Worm (Caenorhabditis elegans) whole organism, L1 larva: ENCODE results near the gene gpcp-2.

ENCODE experiments used
- C16A3.4 ChIP-seq: fragments of 150-350 bp; optimal IDR thresholded peaks from 2 replicates; lab custom pipeline; 2014; ENCODE audit warnings: missing biosample characterization, missing genetic modification characterization
- alr-1 ChIP-seq: fragments of 200-800 bp; sonication (Bioruptor generic); optimal IDR thresholded peaks from 2 replicates; lab custom pipeline; 2018; ENCODE audit warnings: borderline replicate concordance, mild to moderate bottlenecking, missing genetic modification characterization, missing compliant biosample characterization
- aly-2 ChIP-seq: fragments of 150-350 bp; optimal IDR thresholded peaks from 2 replicates; lab custom pipeline; 2014; ENCODE audit warnings: missing biosample characterization, missing genetic modification characterization
- dpl-1 ChIP-seq, 3 experiments: fragments of 150-350 bp in 2 of 3; sonication (generic microtip) in 1 of 3; optimal IDR thresholded peaks; 2 replicates each; lab custom pipeline; 2014 to 2017; ENCODE audit warnings: missing biosample characterization in 3 of 3, missing genetic modification characterization in 3 of 3, missing genetic modification reagents in 3 of 3
- dsc-1 ChIP-seq: sonication (generic microtip); optimal IDR thresholded peaks from 2 replicates; lab custom pipeline; 2016; ENCODE audit warnings: mild to moderate bottlenecking, missing genetic modification characterization, missing compliant biosample characterization
- efl-1 ChIP-seq, 4 experiments: fragments of 150-350 bp; optimal IDR thresholded peaks in 3 of 4; peaks in 1 of 4; 1 replicate in 1 of 4; 2 replicates in 3 of 4; lab custom pipeline; 2014; ENCODE audit warnings: missing biosample characterization in 2 of 4, missing genetic modification characterization in 2 of 4, missing genetic modification reagents in 2 of 4
- efl-3 ChIP-seq: fragments of 200-800 bp; sonication (Bioruptor generic); optimal IDR thresholded peaks from 2 replicates; lab custom pipeline; 2018; ENCODE audit warnings: mild to moderate bottlenecking, missing genetic modification characterization, missing compliant biosample characterization
- egl-27 ChIP-seq, 2 experiments: fragments of 150-350 bp in 1 of 2; sonication (generic microtip); optimal IDR thresholded peaks; 3 replicates each; lab custom pipeline; 2017 to 2018; ENCODE audit warnings: missing biosample characterization in 2 of 2, missing genetic modification characterization in 2 of 2, missing genetic modification reagents in 2 of 2
- elt-2 ChIP-seq: sonication (generic microtip); optimal IDR thresholded peaks from 2 replicates; lab custom pipeline; 2016; ENCODE audit warnings: missing genetic modification characterization, mild to moderate bottlenecking, inconsistent platforms, missing compliant biosample characterization, missing genetic modification reagents
- elt-3 ChIP-seq, 6 experiments: fragments of 150-350 bp in 1 of 6; sonication (generic microtip); optimal IDR thresholded peaks; 2 replicates each; lab custom pipeline; 2017 to 2018; ENCODE audit warnings: missing biosample characterization in 6 of 6, missing genetic modification characterization in 6 of 6, inconsistent platforms in 1 of 6
- fkh-8 ChIP-seq: sonication (generic microtip); optimal IDR thresholded peaks from 2 replicates; lab custom pipeline; 2016; ENCODE audit warnings: mild to moderate bottlenecking, missing genetic modification characterization, missing compliant biosample characterization
- hlh-17 ChIP-seq: fragments of 200-800 bp; sonication (Bioruptor generic); optimal IDR thresholded peaks from 2 replicates; lab custom pipeline; 2018; ENCODE audit warnings: missing genetic modification characterization, mild to moderate bottlenecking, missing compliant biosample characterization, moderate library complexity, borderline replicate concordance
- hlh-4 ChIP-seq: sonication (generic microtip); optimal IDR thresholded peaks from 2 replicates; lab custom pipeline; 2016; ENCODE audit warnings: mild to moderate bottlenecking, missing genetic modification characterization, missing compliant biosample characterization
- hpl-2 ChIP-seq: fragments of 150-350 bp; optimal IDR thresholded peaks from 2 replicates; lab custom pipeline; 2014; ENCODE audit warnings: missing biosample characterization, missing genetic modification reagents, missing genetic modification characterization
- irx-1 ChIP-seq: sonication (generic microtip); optimal IDR thresholded peaks from 2 replicates; lab custom pipeline; 2016; ENCODE audit warnings: missing genetic modification characterization, missing compliant biosample characterization
- lin-13 ChIP-seq: fragments of 150-350 bp; optimal IDR thresholded peaks from 2 replicates; lab custom pipeline; 2014; ENCODE audit warnings: missing biosample characterization, missing genetic modification reagents, missing genetic modification characterization
- lin-14 ChIP-seq: fragments of 200-800 bp; sonication (Bioruptor generic); optimal IDR thresholded peaks from 2 replicates; lab custom pipeline; 2018; ENCODE audit warnings: mild to moderate bottlenecking, missing genetic modification characterization, moderate library complexity, missing compliant biosample characterization
- lin-39 ChIP-seq: fragments of 150-350 bp; optimal IDR thresholded peaks from 2 replicates; lab custom pipeline; 2014; ENCODE audit warnings: missing biosample characterization, missing genetic modification reagents, missing genetic modification characterization
- mdl-1 ChIP-seq, 2 experiments: fragments of 150-350 bp; optimal IDR thresholded peaks; 2 replicates each; lab custom pipeline; 2014 to 2017; ENCODE audit warnings: missing biosample characterization in 2 of 2, missing genetic modification characterization in 2 of 2, inconsistent platforms in 1 of 2
- mef-2 ChIP-seq: fragments of 150-350 bp; optimal IDR thresholded peaks from 2 replicates; lab custom pipeline; 2014; ENCODE audit warnings: missing biosample characterization, missing genetic modification characterization
- mep-1 ChIP-seq: fragments of 150-350 bp; optimal IDR thresholded peaks from 2 replicates; lab custom pipeline; 2014; ENCODE audit warnings: missing biosample characterization, missing genetic modification characterization
- nhr-12 ChIP-seq: sonication (generic microtip); optimal IDR thresholded peaks from 2 replicates; lab custom pipeline; 2017; ENCODE audit warnings: missing biosample characterization, missing genetic modification characterization
- nhr-28 ChIP-seq: fragments of 150-350 bp; optimal IDR thresholded peaks from 2 replicates; lab custom pipeline; 2014; ENCODE audit warnings: missing biosample characterization, missing genetic modification characterization
- nhr-47 ChIP-seq: sonication (generic microtip); optimal IDR thresholded peaks from 2 replicates; lab custom pipeline; 2016; ENCODE audit warnings: mild to moderate bottlenecking, missing genetic modification characterization, moderate library complexity, missing compliant biosample characterization
- nhr-71 ChIP-seq: sonication (generic microtip); optimal IDR thresholded peaks from 2 replicates; lab custom pipeline; 2016; ENCODE audit warnings: mild to moderate bottlenecking, missing genetic modification characterization, moderate library complexity, missing compliant biosample characterization
- nhr-76 ChIP-seq: sonication (generic microtip); optimal IDR thresholded peaks from 2 replicates; lab custom pipeline; 2017; ENCODE audit warnings: missing biosample characterization, missing genetic modification characterization
- nhr-77 ChIP-seq: fragments of 150-350 bp; optimal IDR thresholded peaks from 2 replicates; lab custom pipeline; 2014; ENCODE audit warnings: missing biosample characterization, missing genetic modification characterization
- nhr-85 ChIP-seq: sonication (generic microtip); peaks from one replicate; lab custom pipeline; 2016; ENCODE audit warnings: missing genetic modification characterization, inconsistent platforms, missing compliant biosample characterization
- nhr-90 ChIP-seq: sonication (generic microtip); optimal IDR thresholded peaks from 2 replicates; lab custom pipeline; 2016; ENCODE audit warnings: mild to moderate bottlenecking, missing genetic modification characterization, missing compliant biosample characterization; ENCODE audit not compliant: poor library complexity
- pag-3 ChIP-seq: sonication (generic microtip); optimal IDR thresholded peaks from 2 replicates; lab custom pipeline; 2017; ENCODE audit warnings: missing genetic modification characterization, mild to moderate bottlenecking, missing compliant biosample characterization, antibody characterized with exemption, borderline replicate concordance; ENCODE audit not compliant: insufficient read depth
- rnt-1 ChIP-seq: sonication (generic microtip); optimal IDR thresholded peaks from 2 replicates; lab custom pipeline; 2016; ENCODE audit warnings: mild to moderate bottlenecking, missing genetic modification characterization, moderate library complexity, missing compliant biosample characterization
- snpc-4 ChIP-seq: fragments of 150-350 bp; optimal IDR thresholded peaks from 2 replicates; lab custom pipeline; 2014; ENCODE audit warnings: missing biosample characterization, missing genetic modification characterization
- snu-23 ChIP-seq: sonication (generic microtip); optimal IDR thresholded peaks from 2 replicates; lab custom pipeline; 2016; ENCODE audit warnings: missing genetic modification characterization, missing compliant biosample characterization
- tlp-1 ChIP-seq: fragments of 150-350 bp; optimal IDR thresholded peaks from 2 replicates; lab custom pipeline; 2014; ENCODE audit warnings: missing biosample characterization, missing genetic modification characterization
- unc-30 ChIP-seq: sonication (generic microtip); optimal IDR thresholded peaks from 2 replicates; lab custom pipeline; 2017; ENCODE audit warnings: missing biosample characterization, missing genetic modification characterization
- unc-62 ChIP-seq: fragments of 150-350 bp; optimal IDR thresholded peaks from 2 replicates; lab custom pipeline; 2014; ENCODE audit warnings: missing biosample characterization, missing genetic modification reagents, missing genetic modification characterization
- xbp-1 ChIP-seq: sonication (generic microtip); optimal IDR thresholded peaks from 2 replicates; lab custom pipeline; 2016; ENCODE audit warnings: missing genetic modification characterization, missing compliant biosample characterization
- zag-1 ChIP-seq: fragments of 150-350 bp; optimal IDR thresholded peaks from 2 replicates; lab custom pipeline; 2014; ENCODE audit warnings: missing biosample characterization, missing genetic modification characterization
- zip-4 ChIP-seq: fragments of 200-800 bp; sonication (Bioruptor generic); optimal IDR thresholded peaks from 2 replicates; lab custom pipeline; 2018; ENCODE audit warnings: mild to moderate bottlenecking, missing genetic modification characterization, moderate library complexity, missing compliant biosample characterization
- ztf-4 ChIP-seq: fragments of 150-350 bp; optimal IDR thresholded peaks from 2 replicates; lab custom pipeline; 2014; ENCODE audit warnings: missing biosample characterization, missing genetic modification characterization

The gpcp-2 gene

ce11 chrII:8073222-8073621, at the start of gene gpcp-2:
Gene gpcp-2, minus strand, starts transcription at chrII:8073374.
- TF ChIP-seq elt-2 (peak; percentile 47), lin-39 (tag; lab: Kevin White, UChicago) (no peak)

DNA sequence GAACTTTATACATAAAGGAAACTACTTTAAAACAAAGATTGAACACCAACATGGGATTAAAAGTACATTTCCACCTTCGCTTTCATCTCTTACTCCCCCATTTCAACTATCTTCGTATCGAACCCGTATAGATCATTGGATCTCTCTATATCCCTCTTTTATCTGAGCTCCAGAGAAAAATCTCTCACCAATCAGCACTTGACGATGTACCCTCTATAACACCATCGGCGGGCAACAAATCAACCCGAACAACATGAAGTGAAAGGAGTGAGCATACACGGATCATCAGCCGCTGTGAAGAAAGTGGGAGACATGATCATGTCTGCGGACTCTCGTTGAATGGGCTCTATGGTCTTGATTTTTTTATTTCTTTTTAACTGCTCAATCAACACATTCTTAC, 44.3 kb upstream of the gpcp-2 start:
- TF ChIP-seq nhr-12 (tag; lab: Kevin White, UChicago) (no peak), nhr-71 (tag; lab: Kevin White, UChicago) (peak; percentile 11), unc-62 (GFP tag; lab: Kevin White, UChicago) (no peak), elt-3 (tag; optimal IDR thresholded peaks at IDR 0.05; lab: Kevin White, UChicago) (no peak), xbp-1 (tag; lab: Kevin White, UChicago) (no peak), rnt-1 (peak; percentile 70), zag-1 (tag; lab: Kevin White, UChicago) (no peak), lin-14 (GFP tag; lab: Kevin White, UChicago) (peak; percentile 68)

DNA sequence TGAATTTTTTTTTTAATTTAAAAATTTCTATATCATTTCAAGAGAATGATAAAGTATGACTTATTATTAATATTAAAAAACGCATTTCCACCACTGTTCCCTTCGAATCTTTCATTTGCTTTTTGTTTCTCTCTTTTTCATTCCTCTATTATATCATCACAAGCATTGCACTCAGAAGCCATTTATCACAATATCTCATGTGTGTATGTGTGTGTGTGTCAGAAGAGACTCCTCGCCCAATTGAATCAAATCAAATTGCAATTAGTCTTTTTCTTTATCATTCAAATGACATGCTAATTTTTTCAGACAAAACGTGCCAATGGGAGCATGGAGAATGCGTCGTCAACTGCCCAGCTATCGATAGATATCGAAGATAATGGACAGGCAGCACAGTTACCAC, 43.0 kb upstream of the gpcp-2 start, which contains the start of gene unc-105:
Gene unc-105 (plus strand): TSS at position 301 of the 400 bp plus-strand sequence.
- TF ChIP-seq rnt-1 (peak; percentile 26), hpl-2 (no peak), nhr-76 (tag; lab: Kevin White, UChicago) (no peak), lin-13 (GFP tag; lab: Kevin White, UChicago) (no peak), nhr-28 (tag; lab: Kevin White, UChicago) (no peak), elt-2 (no peak)

- TF ChIP-seq fkh-8 (tag; lab: Kevin White, UChicago) (peak; percentile 15), elt-2 (no peak)
These were observed 38.9 kb upstream of the gpcp-2 start, which contains the start of gene lron-4 for ce11 chrII:8112063-8112462. Gene lron-4, minus strand, starts transcription at chrII:8112163.

DNA sequence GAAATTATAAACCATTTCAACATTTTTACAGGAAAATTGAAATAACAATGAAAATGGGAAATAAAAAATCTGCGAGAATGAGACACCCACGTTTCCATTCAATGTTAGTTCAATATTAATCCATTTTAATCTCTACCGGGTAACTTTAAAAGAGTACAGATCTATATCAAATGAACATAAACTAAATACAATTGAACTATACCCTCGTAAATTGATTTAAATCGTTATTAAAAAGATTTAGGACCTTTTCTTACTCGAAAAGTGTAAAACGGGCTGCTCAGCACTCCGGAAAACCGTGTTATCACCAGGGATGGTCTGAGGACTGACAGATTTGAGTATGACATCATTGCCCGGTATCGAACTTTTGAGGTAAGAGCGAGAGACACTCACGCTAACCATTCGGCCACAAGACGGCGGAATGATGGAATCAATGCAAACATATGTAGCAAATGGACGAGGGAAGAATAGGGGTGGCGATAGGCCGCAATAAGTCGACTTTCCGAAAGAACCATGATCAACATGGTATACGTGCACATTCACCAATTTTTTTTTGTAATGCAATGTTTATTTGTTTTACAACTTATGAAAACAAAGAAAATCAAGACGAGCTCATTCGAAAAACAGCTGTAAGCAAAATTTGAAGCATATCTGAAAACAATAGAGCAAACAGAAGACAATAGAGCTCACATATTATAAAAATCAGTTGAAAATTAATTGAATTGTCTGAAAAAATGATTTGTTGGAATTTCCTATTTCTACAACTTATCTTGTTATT, 33.9 kb upstream of the gpcp-2 start, which contains the start of the genes chst-1 and C41C4.9:
Gene chst-1 (minus strand): TSS at position 51 of the 775 bp plus-strand sequence.
Gene C41C4.9 (plus strand): TSS at position 725 of the 775 bp plus-strand sequence.
- TF ChIP-seq aly-2 (tag; lab: Kevin White, UChicago) (peak; percentile 37), nhr-71 (tag; lab: Kevin White, UChicago) (peak; percentile 74), nhr-47 (tag; lab: Kevin White, UChicago) (peak; percentile 70), snpc-4 (tag; lab: Kevin White, UChicago) (peak; percentile 29), zag-1 (tag; lab: Kevin White, UChicago) (no peak), nhr-85 (peak; percentile 78), ztf-4 (peak; percentile 7), mep-1 (tag; lab: Kevin White, UChicago) (peak; percentile 69), dpl-1 (GFP tag; optimal IDR thresholded peaks at IDR 0.05; lab: Kevin White, UChicago) (peak; percentile 16 to 43 (median 39)), egl-27 (tag; optimal IDR thresholded peaks at IDR 0.05; lab: Kevin White, UChicago) (peak in 1 of 2 experiments; percentile 35), mdl-1 (tag; optimal IDR thresholded peaks at IDR 0.05; lab: Kevin White, UChicago) (peak in 1 of 2 experiments; percentile 79), nhr-90 (tag; lab: Kevin White, UChicago) (peak; percentile 78), tlp-1 (tag; lab: Kevin White, UChicago) (no peak), lin-39 (tag; lab: Kevin White, UChicago) (no peak), dsc-1 (peak; percentile 65), lin-14 (GFP tag; lab: Kevin White, UChicago) (peak; percentile 34), rnt-1 (peak; percentile 84), fkh-8 (tag; lab: Kevin White, UChicago) (no peak), nhr-77 (tag; lab: Kevin White, UChicago) (peak; percentile 66), irx-1 (tag; lab: Kevin White, UChicago) (peak; percentile 19), snu-23 (GFP tag; lab: Kevin White, UChicago) (peak; percentile 61), efl-3 (no peak), C16A3.4 (tag; lab: Kevin White, UChicago) (peak; percentile 81), unc-30 (tag; lab: Kevin White, UChicago) (no peak), zip-4 (no peak), pag-3 (tag; lab: Kevin White, UChicago) (no peak), efl-1 (optimal IDR thresholded peaks at IDR 0.05; lab: Kevin White, UChicago) (peak; percentile 50 to 51), efl-1 (GFP tag; optimal IDR thresholded peaks at IDR 0.05 in 1 of 2; lab: Kevin White, UChicago) (peak; percentile 20 to 96), elt-3 (tag; optimal IDR thresholded peaks at IDR 0.05; lab: Kevin White, UChicago) (peak in 2 of 6 experiments; percentile 34 to 48), elt-2 (peak; percentile 68), hlh-17 (no peak), alr-1 (no peak), hlh-4 (tag; lab: Kevin White, UChicago) (no peak), mef-2 (tag; lab: Kevin White, UChicago) (no peak)
